Fruit fly (Drosophila melanogaster) whole organism, embryonic: Measurements from ENCODE around the gene Cpr65Ea.

Source experiments
- Antp ChIP-seq: fragments of 200-800 bp; sonication (Bioruptor generic); optimal IDR thresholded peaks from 3 replicates; lab custom pipeline; 2016; ENCODE audit warnings: missing biosample characterization, missing genetic modification characterization
- B-H2 ChIP-seq: fragments of 200-800 bp; sonication (Bioruptor generic); optimal IDR thresholded peaks from 2 replicates; lab custom pipeline; 2018; ENCODE audit warnings: missing biosample characterization, mild to moderate bottlenecking, missing genetic modification characterization
- Bgb ChIP-seq: fragments of 200-800 bp; sonication (Bioruptor generic); IDR thresholded peaks from 2 replicates; pipeline ENCODE4 v1.3.6; 2022; ENCODE audit warnings: missing biosample characterization, missing genetic modification characterization; ENCODE audit not compliant: partially characterized antibody
- CG10979 ChIP-seq: fragments of 200-800 bp; sonication (Bioruptor generic); optimal IDR thresholded peaks from 2 replicates; lab custom pipeline; 2018; ENCODE audit warnings: missing biosample characterization, mild to moderate bottlenecking, missing genetic modification characterization, moderate library complexity
- CG11093 ChIP-seq: fragments of 200-800 bp; sonication (Bioruptor generic); IDR thresholded peaks from 3 replicates; pipeline ENCODE4 v1.3.6; 2022; ENCODE audit warnings: missing biosample characterization, missing genetic modification characterization
- CG11504 ChIP-seq: fragments of 200-800 bp; sonication (Bioruptor generic); optimal IDR thresholded peaks from 3 replicates; lab custom pipeline; 2019; ENCODE audit warnings: missing biosample characterization, mild to moderate bottlenecking, missing genetic modification characterization, moderate library complexity
- CG12236 ChIP-seq: fragments of 200-800 bp; sonication (Bioruptor generic); optimal IDR thresholded peaks from 2 replicates; lab custom pipeline; 2016; ENCODE audit warnings: missing biosample characterization, missing genetic modification characterization
- CG12299 ChIP-seq: fragments of 200-800 bp; sonication (Bioruptor generic); optimal IDR thresholded peaks from 2 replicates; lab custom pipeline; 2018; ENCODE audit warnings: missing biosample characterization, mild to moderate bottlenecking, missing genetic modification characterization
- CG12942 ChIP-seq: fragments of 200-800 bp; sonication (Bioruptor generic); optimal IDR thresholded peaks from 3 replicates; lab custom pipeline; 2016; ENCODE audit warnings: missing biosample characterization, missing genetic modification characterization
- CG15601 ChIP-seq: fragments of 200-800 bp; sonication (Bioruptor generic); optimal IDR thresholded peaks from 3 replicates; lab custom pipeline; 2019; ENCODE audit warnings: missing biosample characterization, mild to moderate bottlenecking, missing genetic modification characterization, moderate library complexity
- CG17359 ChIP-seq: fragments of 200-800 bp; sonication (Bioruptor generic); optimal IDR thresholded peaks from 3 replicates; lab custom pipeline; 2018; ENCODE audit warnings: missing biosample characterization, mild to moderate bottlenecking, missing genetic modification characterization, moderate library complexity
- CG2712 ChIP-seq: fragments of 200-800 bp; optimal IDR thresholded peaks from 3 replicates; lab custom pipeline; 2019; ENCODE audit warnings: missing biosample characterization, mild to moderate bottlenecking, missing genetic modification characterization, moderate library complexity
- CG31441 ChIP-seq: fragments of 200-800 bp; sonication (Bioruptor generic); IDR thresholded peaks from 2 replicates; pipeline ENCODE4 v1.3.6; 2022; ENCODE audit warnings: missing biosample characterization, missing genetic modification characterization
- CG34224 ChIP-seq: fragments of 200-800 bp; sonication (Bioruptor generic); IDR thresholded peaks from 3 replicates; pipeline ENCODE4 v1.3.6; 2022; ENCODE audit warnings: missing biosample characterization, missing genetic modification characterization; ENCODE audit not compliant: partially characterized antibody
- CG4707 ChIP-seq: fragments of 200-800 bp; sonication (Bioruptor generic); optimal IDR thresholded peaks from 2 replicates; lab custom pipeline; 2018; ENCODE audit warnings: missing biosample characterization, mild to moderate bottlenecking, missing genetic modification characterization, moderate library complexity
- CG7357 ChIP-seq: fragments of 200-800 bp; sonication (Bioruptor generic); IDR thresholded peaks from 3 replicates; pipeline ENCODE4 v1.3.6; 2022; ENCODE audit warnings: missing biosample characterization, missing genetic modification characterization
- CHES-1-like ChIP-seq: fragments of 200-800 bp; sonication (Bioruptor generic); optimal IDR thresholded peaks from 2 replicates; lab custom pipeline; 2016; ENCODE audit warnings: missing biosample characterization, missing genetic modification characterization
- D19A ChIP-seq: fragments of 200-800 bp; optimal IDR thresholded peaks from 3 replicates; lab custom pipeline; 2019; ENCODE audit warnings: missing biosample characterization, mild to moderate bottlenecking, missing genetic modification characterization, moderate library complexity
- Dip3 ChIP-seq: fragments of 200-800 bp; sonication (Bioruptor generic); optimal IDR thresholded peaks from 3 replicates; lab custom pipeline; 2016; ENCODE audit warnings: missing biosample characterization, missing genetic modification characterization
- Dref ChIP-seq: fragments of 200-800 bp; sonication (Bioruptor generic); IDR thresholded peaks from 2 replicates; pipeline ENCODE4 v1.3.6; 2022; ENCODE audit warnings: missing biosample characterization, missing genetic modification characterization
- Eip74EF ChIP-seq, 2 experiments: fragments of 200-800 bp in 1 of 2; fragments of >200 bp in 1 of 2; sonication (Bioruptor generic) in 1 of 2; optimal IDR thresholded peaks; 2 replicates each; lab custom pipeline; 2017 to 2019; ENCODE audit warnings: missing biosample characterization in 2 of 2, missing genetic modification characterization in 2 of 2, mild to moderate bottlenecking in 1 of 2, moderate library complexity in 1 of 2
- Ets65A ChIP-seq: fragments of 200-800 bp; sonication (Bioruptor generic); peaks from one replicate; lab custom pipeline; 2016; ENCODE audit warnings: missing biosample characterization, missing genetic modification characterization
- HLH3B ChIP-seq: fragments of 200-800 bp; sonication (Bioruptor generic); IDR thresholded peaks from 2 replicates; pipeline ENCODE4 v1.3.6; 2022; ENCODE audit warnings: missing biosample characterization, missing genetic modification characterization
- Med ChIP-seq: fragments of 200-800 bp; sonication (Bioruptor generic); peaks from one replicate; lab custom pipeline; 2016; ENCODE audit warnings: missing biosample characterization, missing genetic modification characterization, mild to moderate bottlenecking, inconsistent platforms, moderate library complexity
- Ptx1 ChIP-seq: fragments of 200-800 bp; sonication (Bioruptor generic); IDR thresholded peaks from 2 replicates; pipeline ENCODE4 v1.3.6; 2022; ENCODE audit warnings: missing biosample characterization, missing genetic modification characterization
- Sox102F ChIP-seq: fragments of 200-800 bp; sonication (Bioruptor generic); optimal IDR thresholded peaks from 2 replicates; lab custom pipeline; 2018; ENCODE audit warnings: missing biosample characterization, mild to moderate bottlenecking, missing genetic modification characterization, moderate library complexity
- Xrp1 ChIP-seq: fragments of 200-800 bp; sonication (Bioruptor generic); IDR thresholded peaks from 2 replicates; pipeline ENCODE4 v1.3.6; 2022; ENCODE audit warnings: missing biosample characterization, missing genetic modification characterization
- bsh ChIP-seq, 2 experiments: fragments of 200-800 bp; sonication (Bioruptor generic); optimal IDR thresholded peaks; 2 replicates each; lab custom pipeline; 2017 to 2018; ENCODE audit warnings: mild to moderate bottlenecking in 2 of 2, missing biosample characterization in 2 of 2, missing genetic modification characterization in 2 of 2, moderate library complexity in 1 of 2
- btn ChIP-seq: fragments of 200-800 bp; sonication (Bioruptor generic); optimal IDR thresholded peaks from 2 replicates; lab custom pipeline; 2016; ENCODE audit warnings: missing biosample characterization, missing genetic modification characterization
- chinmo ChIP-seq: fragments of 200-800 bp; sonication (Bioruptor generic); IDR thresholded peaks from 4 replicates; pipeline ENCODE4 v1.3.6; 2022; ENCODE audit warnings: missing biosample characterization, missing genetic modification characterization; ENCODE audit not compliant: partially characterized antibody
- cwo ChIP-seq: fragments of 200-800 bp; sonication (Bioruptor generic); optimal IDR thresholded peaks from 3 replicates; lab custom pipeline; 2017; ENCODE audit warnings: missing biosample characterization, missing genetic modification characterization, mild to moderate bottlenecking, moderate library complexity, missing genetic modification reagents
- dysf ChIP-seq: fragments of 200-800 bp; sonication (Bioruptor generic); IDR thresholded peaks from 3 replicates; pipeline ENCODE4 v1.3.6; 2022; ENCODE audit warnings: missing biosample characterization, missing genetic modification characterization
- ewg ChIP-seq: fragments of 200-800 bp; sonication (Bioruptor generic); optimal IDR thresholded peaks from 3 replicates; lab custom pipeline; 2017; ENCODE audit warnings: mild to moderate bottlenecking, missing biosample characterization, missing genetic modification reagents, missing genetic modification characterization
- grau ChIP-seq: fragments of 200-800 bp; optimal IDR thresholded peaks from 3 replicates; lab custom pipeline; 2019; ENCODE audit warnings: missing biosample characterization, mild to moderate bottlenecking, missing genetic modification characterization, moderate library complexity
- gro ChIP-seq: fragments of 200-800 bp; sonication (Bioruptor generic); optimal IDR thresholded peaks from 2 replicates; lab custom pipeline; 2016; ENCODE audit warnings: missing biosample characterization, missing genetic modification characterization
- gsb ChIP-seq: fragments of 200-800 bp; sonication (Bioruptor generic); IDR thresholded peaks from 2 replicates; pipeline ENCODE4 v1.3.6; 2022; ENCODE audit warnings: missing biosample characterization, missing genetic modification characterization
- h ChIP-seq: fragments of >200 bp; optimal IDR thresholded peaks from 2 replicates; lab custom pipeline; 2017
- ind ChIP-seq: fragments of 200-800 bp; sonication (Bioruptor generic); optimal IDR thresholded peaks from 3 replicates; lab custom pipeline; 2016; ENCODE audit warnings: missing biosample characterization, missing genetic modification characterization
- jumu ChIP-seq: fragments of 200-800 bp; sonication (Bioruptor generic); optimal IDR thresholded peaks from 3 replicates; lab custom pipeline; 2016; ENCODE audit warnings: missing biosample characterization, missing genetic modification characterization
- lab ChIP-seq: fragments of 200-800 bp; sonication (Bioruptor generic); optimal IDR thresholded peaks from 3 replicates; lab custom pipeline; 2017; ENCODE audit warnings: missing biosample characterization, missing genetic modification characterization, mild to moderate bottlenecking, moderate library complexity, missing genetic modification reagents
- lmd ChIP-seq: fragments of 200-800 bp; sonication (Bioruptor generic); IDR thresholded peaks from 2 replicates; pipeline ENCODE4 v1.3.6; 2022; ENCODE audit warnings: missing biosample characterization, missing genetic modification characterization
- nmo ChIP-seq: fragments of 200-800 bp; sonication (Bioruptor generic); optimal IDR thresholded peaks from 2 replicates; lab custom pipeline; 2018; ENCODE audit warnings: missing biosample characterization, mild to moderate bottlenecking, missing genetic modification characterization, moderate library complexity
- pan ChIP-seq, 4 experiments: fragments of >200 bp in 3 of 4; fragments of 200-800 bp in 1 of 4; sonication (Bioruptor generic) in 1 of 4; optimal IDR thresholded peaks in 3 of 4; IDR thresholded peaks in 1 of 4; 2 replicates each; pipeline versions ENCODE4 v1.3.6 to Lab custom; 2017 to 2022; ENCODE audit warnings: missing biosample characterization in 2 of 4, missing genetic modification characterization in 2 of 4, mixed read lengths in 1 of 4
- phol ChIP-seq: fragments of 200-800 bp; sonication (Bioruptor generic); optimal IDR thresholded peaks from 3 replicates; lab custom pipeline; 2018; ENCODE audit warnings: missing biosample characterization, mild to moderate bottlenecking, missing genetic modification characterization, moderate library complexity
- pros ChIP-seq: fragments of 200-800 bp; sonication (Bioruptor generic); optimal IDR thresholded peaks from 3 replicates; lab custom pipeline; 2019; ENCODE audit warnings: missing biosample characterization, mild to moderate bottlenecking, missing genetic modification characterization, moderate library complexity
- row ChIP-seq: fragments of 200-800 bp; sonication (Bioruptor generic); IDR thresholded peaks from 3 replicates; pipeline ENCODE4 v1.3.6; 2022; ENCODE audit warnings: missing biosample characterization, missing genetic modification characterization
- sens ChIP-seq: fragments of 200-800 bp; sonication (Bioruptor generic); peaks from one replicate; lab custom pipeline; 2016; ENCODE audit warnings: missing biosample characterization, missing genetic modification characterization
- sisA ChIP-seq: fragments of 200-800 bp; sonication (Bioruptor generic); IDR thresholded peaks from 2 replicates; pipeline ENCODE4 v1.3.6; 2022; ENCODE audit warnings: missing biosample characterization, missing genetic modification characterization

Cpr65Ea gene

dm6 chr3L:7115944-7116343 is 29.5 kb upstream of the Cpr65Ea start (continued):
- TF ChIP-seq chinmo (GFP tag; lab: Robert Waterston, UW) (0 out of 4 replicates have a peak, but pooled peaks have one; percentile 48), h (lab: Kevin White, UChicago) (no peak), B-H2 (GFP tag; lab: Kevin White, UChicago) (peak; percentile 62), gro (peak; percentile 79), Dip3 (no peak), CHES-1-like (no peak)

- TF ChIP-seq row (GFP tag; lab: Robert Waterston, UW): peak; percentile 39; the same call in 2 of the 3 replicates
- TF ChIP-seq grau: peak; percentile 74
- peak; percentile 57 for TF ChIP-seq sens (GFP tag; lab: Kevin White, UChicago)
- 0 out of 3 replicates have a peak, but pooled peaks have one; percentile 23 for TF ChIP-seq CG7357 (GFP tag; lab: Robert Waterston, UW)
- no peak for TF ChIP-seq cwo (GFP tag; lab: Kevin White, UChicago)
- TF ChIP-seq HLH3B: no peak
- TF ChIP-seq bsh (GFP tag; optimal IDR thresholded peaks at IDR 0.05; lab: Kevin White, UChicago): peak in 1 of 2 experiments; percentile 31
- TF ChIP-seq phol (tag; lab: Kevin White, UChicago): peak; percentile 23
- TF ChIP-seq Eip74EF (GFP tag; optimal IDR thresholded peaks at IDR 0.05; lab: Kevin White, UChicago): no peak
- no peak for TF ChIP-seq nmo (GFP tag; lab: Kevin White, UChicago)
- TF ChIP-seq Xrp1 (GFP tag; lab: Robert Waterston, UW): peak; percentile 26; the same call in 1 of the 2 replicates
- TF ChIP-seq Ets65A (GFP tag; lab: Kevin White, UChicago): peak; percentile 35
- TF ChIP-seq ewg: peak; percentile 11
- TF ChIP-seq CG11504 (tag; lab: Kevin White, UChicago): peak; percentile 6
- no peak for TF ChIP-seq CG11093 (GFP tag; lab: Robert Waterston, UW)
- TF ChIP-seq Med: peak; percentile 8
- no peak for TF ChIP-seq jumu (GFP tag; lab: Kevin White, UChicago)
- TF ChIP-seq dysf: 0 out of 3 replicates have a peak, but pooled peaks have one; percentile 10
- TF ChIP-seq CG15601: no peak
- TF ChIP-seq lmd: 0 out of 2 replicates have a peak, but pooled peaks have one; percentile 10
Measured at dm6 chr3L:7113010-7113409, 26.6 kb upstream of the Cpr65Ea start.

- no peak for TF ChIP-seq CG12299
- peak; percentile 35 for TF ChIP-seq CG10979 (tag; lab: Kevin White, UChicago)
- peak; percentile 18 for TF ChIP-seq CG17359
- no peak for TF ChIP-seq CG12236 (GFP tag; lab: Kevin White, UChicago)
- TF ChIP-seq CG4707 (GFP tag; lab: Kevin White, UChicago): no peak
- peak; percentile 43; the same call in 1 of the 2 replicates for TF ChIP-seq CG31441 (GFP tag; lab: Robert Waterston, UW)
- peak; percentile 33; the same call in 1 of the 2 replicates for TF ChIP-seq Ptx1
- 0 out of 2 replicates have a peak, but pooled peaks have one; percentile 8 for TF ChIP-seq sisA (GFP tag; lab: Robert Waterston, UW)
- peak; percentile 49 for TF ChIP-seq Sox102F (GFP tag; lab: Kevin White, UChicago)
- peak; percentile 2 for TF ChIP-seq lab (GFP tag; lab: Kevin White, UChicago)
- TF ChIP-seq D19A (tag; lab: Kevin White, UChicago): no peak
- peak; percentile 13 for TF ChIP-seq ind (GFP tag; lab: Kevin White, UChicago)
- no peak for TF ChIP-seq Bgb (GFP tag; lab: Robert Waterston, UW)
- TF ChIP-seq pan (optimal IDR thresholded peaks at IDR 0.05; lab: Kevin White, UChicago): no peak
- TF ChIP-seq pan (GFP tag; optimal IDR thresholded peaks at IDR 0.05 in 1 of 2, IDR thresholded peaks at IDR 0.05 in 1 of 2): peak in 1 of 2 experiments; percentile 50
- no peak for TF ChIP-seq pros (GFP tag; lab: Kevin White, UChicago)
- TF ChIP-seq CG12942 (GFP tag; lab: Kevin White, UChicago): no peak
- peak; percentile 64 for TF ChIP-seq sens (GFP tag; lab: Kevin White, UChicago)
- no peak for TF ChIP-seq btn
- TF ChIP-seq Dref: no peak
- TF ChIP-seq CG11504 (tag; lab: Kevin White, UChicago): peak; percentile 59
- no peak for TF ChIP-seq CG34224 (GFP tag; lab: Robert Waterston, UW)
- TF ChIP-seq CG2712 (tag; lab: Kevin White, UChicago): peak; percentile 17
- TF ChIP-seq Xrp1 (GFP tag; lab: Robert Waterston, UW): 0 out of 2 replicates have a peak, but pooled peaks have one; percentile 13
- no peak for TF ChIP-seq gsb (GFP tag; lab: Robert Waterston, UW)
- TF ChIP-seq Antp (GFP tag; lab: Kevin White, UChicago): peak; percentile 12
Measured at dm6 chr3L:7105693-7106092, 19.3 kb upstream of the Cpr65Ea start.
